Worm (Caenorhabditis elegans) whole organism, young adult: ENCODE results near the gene C03B1.4.

Experiments
- B0261.1 ChIP-seq: sonication (generic microtip); optimal IDR thresholded peaks from 2 replicates; lab custom pipeline; 2016; ENCODE audit warnings: mild to moderate bottlenecking, missing genetic modification characterization, moderate library complexity, missing compliant biosample characterization
- C17E4.6 ChIP-seq: fragments of 200-800 bp; sonication (Bioruptor generic); IDR thresholded peaks from 2 replicates; pipeline ENCODE4 v1.3.6; 2022; ENCODE audit warnings: missing genetic modification reagents, missing genetic modification characterization, missing compliant biosample characterization
- F23B12.7 ChIP-seq: sonication (generic microtip); optimal IDR thresholded peaks from 2 replicates; lab custom pipeline; 2017; ENCODE audit warnings: missing genetic modification characterization, mild to moderate bottlenecking, missing compliant biosample characterization, antibody characterized with exemption, moderate library complexity; ENCODE audit not compliant: insufficient read depth
- F33H1.4 ChIP-seq: fragments of 200-800 bp; sonication (Bioruptor generic); IDR thresholded peaks from 2 replicates; pipeline ENCODE4 v1.3.6; 2022; ENCODE audit warnings: missing genetic modification reagents, missing genetic modification characterization, missing compliant biosample characterization
- K12H6.12 ChIP-seq: fragments of 200-800 bp; sonication (Bioruptor generic); optimal IDR thresholded peaks from 2 replicates; lab custom pipeline; 2018; ENCODE audit warnings: mild to moderate bottlenecking, missing genetic modification characterization, missing compliant biosample characterization
- Y53F4B.3 ChIP-seq: fragments of 200-800 bp; sonication (Bioruptor generic); IDR thresholded peaks from 2 replicates; pipeline ENCODE4 v1.3.6; 2022; ENCODE audit warnings: missing genetic modification reagents, missing genetic modification characterization, missing compliant biosample characterization
- Y95B8A.8 ChIP-seq: fragments of 200-800 bp; sonication (Bioruptor generic); IDR thresholded peaks from 2 replicates; pipeline ENCODE4 v1.3.6; 2022; ENCODE audit warnings: missing genetic modification reagents, missing genetic modification characterization, missing compliant biosample characterization
- ama-1 ChIP-seq, 3 experiments: fragments of 150-350 bp in 1 of 3; sonication (generic microtip) in 2 of 3; optimal IDR thresholded peaks; 2 replicates each; lab custom pipeline; 2014 to 2018; ENCODE audit warnings: missing biosample characterization in 2 of 3, missing genetic modification characterization in 2 of 3, missing genetic modification reagents in 2 of 3
- aptf-3 ChIP-seq: fragments of 200-800 bp; sonication (Bioruptor generic); IDR thresholded peaks from 2 replicates; pipeline ENCODE4 v1.3.6; 2022; ENCODE audit warnings: missing genetic modification characterization, missing compliant biosample characterization
- attf-5 ChIP-seq: fragments of 200-800 bp; sonication (Bioruptor generic); optimal IDR thresholded peaks from 2 replicates; lab custom pipeline; 2018; ENCODE audit warnings: mild to moderate bottlenecking, missing genetic modification characterization, missing compliant biosample characterization
- bed-1 ChIP-seq: fragments of 200-800 bp; sonication (Bioruptor generic); IDR thresholded peaks from 2 replicates; pipeline ENCODE4 v1.3.6; 2022; ENCODE audit warnings: missing genetic modification reagents, missing genetic modification characterization, missing compliant biosample characterization
- cebp-1 ChIP-seq, 2 experiments: fragments of 200-800 bp in 1 of 2; sonication (Bioruptor generic) in 1 of 2; sonication (generic microtip) in 1 of 2; IDR thresholded peaks in 1 of 2; optimal IDR thresholded peaks in 1 of 2; 2 replicates each; pipeline versions ENCODE4 v1.3.6 to Lab custom; 2017 to 2022; ENCODE audit warnings: missing compliant biosample characterization in 2 of 2, missing genetic modification characterization in 2 of 2, mild to moderate bottlenecking in 1 of 2, missing genetic modification reagents in 1 of 2, moderate library complexity in 1 of 2
- cebp-2 ChIP-seq: fragments of 200-800 bp; sonication (Bioruptor generic); IDR thresholded peaks from 2 replicates; pipeline ENCODE4 v1.3.6; 2022; ENCODE audit warnings: missing genetic modification characterization, missing compliant biosample characterization
- ceh-40 ChIP-seq: fragments of 200-800 bp; sonication (Bioruptor generic); IDR thresholded peaks from 2 replicates; pipeline ENCODE4 v1.3.6; 2022; ENCODE audit warnings: missing genetic modification characterization, missing compliant biosample characterization
- ceh-58 ChIP-seq: fragments of 200-800 bp; sonication (Bioruptor generic); IDR thresholded peaks from 2 replicates; pipeline ENCODE4 v1.3.6; 2022; ENCODE audit warnings: missing genetic modification characterization, missing compliant biosample characterization
- dox-1 ChIP-seq: fragments of 200-800 bp; sonication (Bioruptor generic); IDR thresholded peaks from 2 replicates; pipeline ENCODE4 v1.3.6; 2022; ENCODE audit warnings: missing genetic modification reagents, missing genetic modification characterization, missing compliant biosample characterization
- egl-18 ChIP-seq: fragments of 200-800 bp; sonication (Bioruptor generic); IDR thresholded peaks from 2 replicates; pipeline ENCODE4 v1.3.6; 2022; ENCODE audit warnings: missing genetic modification reagents, missing genetic modification characterization, missing compliant biosample characterization
- ekl-4 ChIP-seq: fragments of 200-800 bp; sonication (Bioruptor generic); IDR thresholded peaks from 2 replicates; pipeline ENCODE4 v1.3.6; 2022; ENCODE audit warnings: missing genetic modification reagents, missing genetic modification characterization, missing compliant biosample characterization
- hlh-12 ChIP-seq: sonication (generic microtip); optimal IDR thresholded peaks from 2 replicates; lab custom pipeline; 2016; ENCODE audit warnings: missing genetic modification characterization, missing compliant biosample characterization
- hmg-1.2 ChIP-seq: fragments of 200-800 bp; sonication (Bioruptor generic); IDR thresholded peaks from 2 replicates; pipeline ENCODE4 v1.3.6; 2022; ENCODE audit warnings: missing genetic modification reagents, missing genetic modification characterization, missing compliant biosample characterization
- hmg-20 ChIP-seq: fragments of 200-800 bp; sonication (Bioruptor generic); IDR thresholded peaks from 2 replicates; pipeline ENCODE4 v1.3.6; 2022; ENCODE audit warnings: missing genetic modification reagents, missing genetic modification characterization, missing compliant biosample characterization
- hrde-1 ChIP-seq: sonication (generic microtip); optimal IDR thresholded peaks from 2 replicates; lab custom pipeline; 2016; ENCODE audit warnings: missing genetic modification characterization, mild to moderate bottlenecking, missing compliant biosample characterization, moderate library complexity, missing genotype, missing genetic modification reagents, borderline replicate concordance
- hsf-1 ChIP-seq: fragments of 200-800 bp; sonication (Bioruptor generic); IDR thresholded peaks from 2 replicates; pipeline ENCODE4 v1.3.6; 2022; ENCODE audit warnings: missing genetic modification reagents, missing genetic modification characterization, missing compliant biosample characterization
- lin-26 ChIP-seq: fragments of 200-800 bp; sonication (Bioruptor generic); IDR thresholded peaks from 2 replicates; pipeline ENCODE4 v1.3.6; 2022; ENCODE audit warnings: missing genetic modification reagents, missing genetic modification characterization, missing compliant biosample characterization
- lin-35 ChIP-seq, 3 experiments: fragments of 150-350 bp in 2 of 3; sonication (generic microtip) in 1 of 3; optimal IDR thresholded peaks; 2 replicates each; lab custom pipeline; 2014 to 2018; ENCODE audit warnings: missing biosample characterization in 3 of 3, missing genetic modification characterization in 3 of 3, missing genetic modification reagents in 3 of 3
- lsl-1 ChIP-seq: fragments of 200-800 bp; sonication (Bioruptor generic); optimal IDR thresholded peaks from 2 replicates; lab custom pipeline; 2018; ENCODE audit warnings: mild to moderate bottlenecking, missing genetic modification characterization, moderate library complexity, missing compliant biosample characterization
- lsy-27 ChIP-seq: sonication (generic microtip); optimal IDR thresholded peaks from 2 replicates; lab custom pipeline; 2017; ENCODE audit warnings: missing genetic modification characterization, mild to moderate bottlenecking, missing compliant biosample characterization, antibody characterized with exemption, missing genotype, borderline replicate concordance; ENCODE audit not compliant: insufficient read depth
- mes-4 ChIP-seq: sonication (generic microtip); optimal IDR thresholded peaks from 2 replicates; lab custom pipeline; 2016; ENCODE audit warnings: missing genotype, missing genetic modification characterization, missing compliant biosample characterization
- mxl-1 ChIP-seq: sonication (generic microtip); optimal IDR thresholded peaks from 2 replicates; lab custom pipeline; 2016; ENCODE audit warnings: missing genetic modification characterization, missing compliant biosample characterization
- nfya-2 ChIP-seq: fragments of 200-800 bp; sonication (Bioruptor generic); IDR thresholded peaks from 2 replicates; pipeline ENCODE4 v1.3.6; 2022; ENCODE audit warnings: missing genetic modification reagents, missing genetic modification characterization, missing compliant biosample characterization
- nhr-120 ChIP-seq: fragments of 200-800 bp; sonication (Bioruptor generic); IDR thresholded peaks from 2 replicates; pipeline ENCODE4 v1.3.6; 2022; ENCODE audit warnings: missing genetic modification characterization, missing compliant biosample characterization
- nhr-27 ChIP-seq: fragments of 200-800 bp; sonication (Bioruptor generic); optimal IDR thresholded peaks from 2 replicates; lab custom pipeline; 2018; ENCODE audit warnings: mild to moderate bottlenecking, missing genetic modification characterization, moderate library complexity, missing compliant biosample characterization
- nhr-90 ChIP-seq: sonication (generic microtip); optimal IDR thresholded peaks from 2 replicates; lab custom pipeline; 2016; ENCODE audit warnings: missing genotype, mild to moderate bottlenecking, missing genetic modification characterization, missing compliant biosample characterization
- pbrm-1 ChIP-seq: fragments of 200-800 bp; sonication (Bioruptor generic); IDR thresholded peaks from 2 replicates; pipeline ENCODE4 v1.3.6; 2022; ENCODE audit warnings: missing genetic modification reagents, missing genetic modification characterization, missing compliant biosample characterization
- repo-1 ChIP-seq: sonication (generic microtip); optimal IDR thresholded peaks from 2 replicates; lab custom pipeline; 2017; ENCODE audit warnings: mild to moderate bottlenecking, missing genetic modification characterization, missing compliant biosample characterization
- sdz-38 ChIP-seq: sonication (generic microtip); optimal IDR thresholded peaks from 2 replicates; lab custom pipeline; 2016; ENCODE audit warnings: missing genotype, missing genetic modification characterization, missing compliant biosample characterization
- snpc-1.1 ChIP-seq: sonication (generic microtip); optimal IDR thresholded peaks from 2 replicates; lab custom pipeline; 2017; ENCODE audit warnings: missing genetic modification characterization, mild to moderate bottlenecking, missing compliant biosample characterization, antibody characterized with exemption, moderate library complexity, missing genotype, missing genetic modification reagents; ENCODE audit not compliant: insufficient read depth
- sptf-2 ChIP-seq: fragments of 200-800 bp; sonication (Bioruptor generic); optimal IDR thresholded peaks from 2 replicates; lab custom pipeline; 2018; ENCODE audit warnings: mild to moderate bottlenecking, missing genetic modification characterization, missing compliant biosample characterization
- tlf-1 ChIP-seq: fragments of 200-800 bp; sonication (Bioruptor generic); optimal IDR thresholded peaks from 2 replicates; lab custom pipeline; 2018; ENCODE audit warnings: mild to moderate bottlenecking, missing genetic modification characterization, missing compliant biosample characterization
- zfh-2 ChIP-seq: fragments of 200-800 bp; sonication (Bioruptor generic); conservative IDR thresholded peaks from 2 replicates; pipeline ENCODE4 v1.3.6; 2022; ENCODE audit warnings: missing genetic modification reagents, missing genetic modification characterization, missing compliant biosample characterization
- ztf-22 ChIP-seq: fragments of 200-800 bp; sonication (Bioruptor generic); optimal IDR thresholded peaks from 2 replicates; lab custom pipeline; 2018; ENCODE audit warnings: mild to moderate bottlenecking, missing genetic modification characterization, moderate library complexity, missing compliant biosample characterization
- ztf-25 ChIP-seq: fragments of 200-800 bp; sonication (Bioruptor generic); IDR thresholded peaks from 2 replicates; pipeline ENCODE4 v1.3.6; 2022; ENCODE audit warnings: missing genetic modification reagents, missing genetic modification characterization, missing compliant biosample characterization

The C03B1.4 gene

DNA sequence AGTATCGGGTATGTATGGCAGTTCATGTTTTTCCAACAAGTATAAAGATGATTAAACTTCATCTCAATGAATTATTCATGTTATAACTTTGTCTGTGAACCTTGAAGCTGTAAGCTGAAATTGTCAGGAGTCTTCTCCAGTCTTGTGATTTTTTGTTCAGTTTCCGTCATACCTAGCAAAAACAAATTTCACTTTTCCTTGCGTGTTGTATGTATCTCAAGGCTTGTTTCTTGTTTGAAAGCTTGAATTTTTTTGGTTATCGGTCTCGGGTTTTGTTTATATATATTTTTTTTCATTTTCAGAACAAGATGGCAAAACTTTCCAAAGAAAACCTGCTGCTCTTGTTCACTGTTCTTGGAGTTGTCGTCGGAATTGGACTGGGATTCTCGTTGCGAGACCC is 38.8 kb downstream of the C03B1.4 start, which contains the start of gene glt-4:
TSS of gene glt-4 (plus strand) at position 301 of the 400 bp plus-strand sequence.
- TF ChIP-seq dox-1 (GFP tag; lab: Robert Waterston, UW) (no peak), egl-18 (GFP tag; lab: Robert Waterston, UW) (no peak), ama-1 (optimal IDR thresholded peaks at IDR 0.05; lab: Kevin White, UChicago) (no peak), ama-1 (GFP tag; optimal IDR thresholded peaks at IDR 0.05; lab: Kevin White, UChicago) (no peak), hsf-1 (GFP tag; lab: Robert Waterston, UW) (no peak), ztf-22 (GFP tag; lab: Kevin White, UChicago) (no peak), lin-35 (GFP tag; optimal IDR thresholded peaks at IDR 0.05; lab: Kevin White, UChicago) (no peak), K12H6.12 (tag; lab: Kevin White, UChicago) (no peak), Y95B8A.8 (GFP tag; lab: Robert Waterston, UW) (no peak), pbrm-1 (GFP tag; lab: Robert Waterston, UW) (no peak), ceh-40 (no peak), F23B12.7 (tag; lab: Kevin White, UChicago) (no peak), nhr-90 (no peak), B0261.1 (tag; lab: Kevin White, UChicago) (no peak), ztf-25 (GFP tag; lab: Robert Waterston, UW) (no peak), aptf-3 (GFP tag; lab: Robert Waterston, UW) (no peak), mxl-1 (tag; lab: Kevin White, UChicago) (no peak)
- TF ChIP-seq, all 124 proteins: peak for 0

DNA sequence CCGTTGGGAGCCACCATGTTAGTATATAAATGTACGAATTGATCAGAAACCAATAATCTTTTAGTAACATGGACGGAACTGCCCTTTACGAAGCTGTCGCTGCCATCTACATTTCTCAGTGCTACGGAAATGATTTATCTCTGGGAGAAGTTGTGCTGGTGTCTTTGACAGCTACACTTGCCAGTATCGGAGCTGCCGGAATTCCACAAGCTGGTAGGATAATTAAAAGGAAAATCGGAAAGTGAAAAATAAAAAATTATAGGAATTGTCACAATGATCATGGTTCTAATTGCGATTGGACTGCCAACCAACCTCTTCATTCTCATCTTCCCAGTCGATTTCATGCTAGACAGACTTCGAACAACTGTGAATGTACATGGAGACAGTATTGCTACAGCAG is 41.6 kb downstream of the C03B1.4 start:
- TF ChIP-seq nfya-2 (GFP tag; lab: Robert Waterston, UW) (no peak), hmg-1.2 (GFP tag; lab: Robert Waterston, UW) (no peak), sptf-2 (GFP tag; lab: Kevin White, UChicago) (no peak), F33H1.4 (GFP tag; lab: Robert Waterston, UW) (no peak), hrde-1 (tag; lab: Kevin White, UChicago) (no peak), snpc-1.1 (no peak), nhr-27 (tag; lab: Kevin White, UChicago) (no peak), C17E4.6 (no peak), Y53F4B.3 (GFP tag; lab: Robert Waterston, UW) (no peak), sdz-38 (tag; lab: Kevin White, UChicago) (no peak), repo-1 (tag; lab: Kevin White, UChicago) (no peak), cebp-1 (GFP tag; IDR thresholded peaks at IDR 0.05; lab: Robert Waterston, UW) (no peak), cebp-1 (tag; optimal IDR thresholded peaks at IDR 0.05; lab: Kevin White, UChicago) (no peak), lsy-27 (no peak), bed-1 (GFP tag; lab: Robert Waterston, UW) (no peak), zfh-2 (GFP tag; lab: Robert Waterston, UW) (no peak), hmg-20 (GFP tag; lab: Robert Waterston, UW) (no peak), lin-26 (no peak), attf-5 (no peak)

DNA sequence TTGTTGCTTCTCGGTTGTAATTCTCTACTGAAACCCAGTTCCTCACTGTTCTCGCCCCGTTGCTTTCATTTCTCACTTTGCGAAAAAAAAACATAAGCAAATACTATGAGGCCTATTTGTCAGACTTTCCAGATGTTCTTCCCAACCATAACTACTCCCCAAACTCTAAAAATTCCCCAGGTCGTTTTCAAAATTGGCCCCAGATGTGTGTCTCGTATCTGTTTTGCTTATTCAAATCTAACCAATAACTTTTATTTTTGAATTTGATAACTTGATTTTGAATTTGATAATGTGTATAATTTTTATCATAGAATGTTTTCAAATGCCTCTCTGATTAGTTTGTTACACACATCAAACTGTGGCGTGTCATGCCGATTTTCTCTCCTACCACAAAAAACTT is 43.5 kb downstream of the C03B1.4 start:
- TF ChIP-seq mes-4 (no peak), tlf-1 (GFP tag; lab: Kevin White, UChicago) (no peak), ekl-4 (GFP tag; lab: Robert Waterston, UW) (no peak), nhr-120 (GFP tag; lab: Robert Waterston, UW) (no peak), cebp-2 (GFP tag; lab: Robert Waterston, UW) (no peak), lsl-1 (GFP tag; lab: Kevin White, UChicago) (no peak), hlh-12 (no peak), lin-35 (GFP tag; optimal IDR thresholded peaks at IDR 0.05; lab: Kevin White, UChicago) (no peak), ceh-58 (GFP tag; lab: Robert Waterston, UW) (no peak)
